Worm (Caenorhabditis elegans): Measurements from ENCODE around the gene mec-7.

- TF ChIP-seq ref-1 (GFP tag; conservative IDR thresholded peaks at IDR 0.05) (no peak), flt-1 (GFP tag; IDR thresholded peaks at IDR 0.05) (no peak), tab-1 (GFP tag; IDR thresholded peaks at IDR 0.05) (no peak)
These were observed 3.1 kb upstream of the mec-7 start, which contains the start of gene ZK154.1 for ce11 chrX:7779527-7780033.
